Worm (Caenorhabditis elegans): Measurements from ENCODE around the gene ZC404.1.

ce11 chrV:6796264-6796663, 2.3 kb downstream of the ZC404.1 start:
- TF ChIP-seq efl-1 (GFP tag; optimal IDR thresholded peaks at IDR 0.05) (no peak), ZK185.1 (tag; optimal IDR thresholded peaks at IDR 0.05; ENCODE audit: poor library complexity, severe bottlenecking) (no peak), pbrm-1 (GFP tag; IDR thresholded peaks at IDR 0.05) (no peak), sea-2 (GFP tag; IDR thresholded peaks at IDR 0.05) (no peak), B0336.3 (GFP tag; IDR thresholded peaks at IDR 0.05) (no peak), unc-130 (GFP tag; optimal IDR thresholded peaks at IDR 0.05) (no peak), lsy-27 (tag; optimal IDR thresholded peaks at IDR 0.05; ENCODE audit: borderline replicate concordance, insufficient read depth) (no peak), K11D2.4 (GFP tag; IDR thresholded peaks at IDR 0.05) (no peak)

All from whole organism, young adult.